Worm (Caenorhabditis elegans) whole organism, L2 larva: ENCODE measurements around the gene K06A1.2.
A peak's percentile ranks its signal among the peaks of the same experiment; 100 is the strongest.

Experiments used
- C34F6.9 ChIP-seq: fragments of 150-350 bp; optimal IDR thresholded peaks from 2 replicates; lab custom pipeline; 2014; ENCODE audit warnings: missing biosample characterization, missing genetic modification characterization
- F13H6.1 ChIP-seq: sonication (generic microtip); optimal IDR thresholded peaks from 2 replicates; lab custom pipeline; 2016; ENCODE audit warnings: missing genetic modification characterization, missing compliant biosample characterization
- R02D3.7 ChIP-seq: fragments of 150-350 bp; optimal IDR thresholded peaks from 2 replicates; lab custom pipeline; 2014; ENCODE audit warnings: missing biosample characterization, missing genetic modification characterization
- Y55F3AM.14 ChIP-seq: fragments of 200-800 bp; sonication (Bioruptor generic); optimal IDR thresholded peaks from 2 replicates; lab custom pipeline; 2018; ENCODE audit warnings: mild to moderate bottlenecking, missing genetic modification characterization, missing compliant biosample characterization
- ZK546.5 ChIP-seq: sonication (generic microtip); optimal IDR thresholded peaks from 2 replicates; lab custom pipeline; 2017; ENCODE audit warnings: missing biosample characterization, missing genetic modification characterization
- aly-2 ChIP-seq: fragments of 150-350 bp; optimal IDR thresholded peaks from 2 replicates; lab custom pipeline; 2014; ENCODE audit warnings: missing biosample characterization, missing genetic modification characterization
- ama-1 ChIP-seq: fragments of 150-350 bp; optimal IDR thresholded peaks from 2 replicates; lab custom pipeline; 2018; ENCODE audit warnings: inconsistent platforms
- blmp-1 ChIP-seq: sonication (generic microtip); optimal IDR thresholded peaks from 2 replicates; lab custom pipeline; 2017; ENCODE audit warnings: missing genetic modification characterization, mild to moderate bottlenecking, missing compliant biosample characterization, antibody characterized with exemption, moderate library complexity; ENCODE audit not compliant: insufficient read depth
- ceh-16 ChIP-seq: fragments of 150-350 bp; optimal IDR thresholded peaks from 2 replicates; lab custom pipeline; 2014; ENCODE audit warnings: missing biosample characterization, missing genetic modification characterization
- crh-2 ChIP-seq: sonication (generic microtip); optimal IDR thresholded peaks from 2 replicates; lab custom pipeline; 2017; ENCODE audit warnings: missing biosample characterization, missing genetic modification characterization
- dmd-4 ChIP-seq: sonication (generic microtip); optimal IDR thresholded peaks from 2 replicates; lab custom pipeline; 2017; ENCODE audit warnings: missing biosample characterization, missing genetic modification characterization
- elt-1 ChIP-seq: fragments of 150-350 bp; optimal IDR thresholded peaks from 2 replicates; lab custom pipeline; 2014; ENCODE audit warnings: missing biosample characterization, missing genetic modification characterization
- elt-3 ChIP-seq: sonication (generic microtip); optimal IDR thresholded peaks from 2 replicates; lab custom pipeline; 2017; ENCODE audit warnings: missing biosample characterization, missing genetic modification characterization
- fos-1 ChIP-seq: fragments of 150-350 bp; optimal IDR thresholded peaks from 2 replicates; lab custom pipeline; 2014; ENCODE audit warnings: missing biosample characterization, missing genetic modification characterization
- gmeb-1 ChIP-seq: fragments of 150-350 bp; optimal IDR thresholded peaks from 2 replicates; lab custom pipeline; 2014; ENCODE audit warnings: missing biosample characterization, missing genetic modification characterization
- lin-11 ChIP-seq: fragments of 150-350 bp; sonication (generic microtip); optimal IDR thresholded peaks from 2 replicates; lab custom pipeline; 2014; ENCODE audit warnings: missing biosample characterization, missing genetic modification characterization, inconsistent platforms, mixed read lengths
- lin-13 ChIP-seq: fragments of 150-350 bp; optimal IDR thresholded peaks from 2 replicates; lab custom pipeline; 2014; ENCODE audit warnings: missing biosample characterization, missing genetic modification reagents, missing genetic modification characterization
- lin-39 ChIP-seq: fragments of 150-350 bp; optimal IDR thresholded peaks from 2 replicates; lab custom pipeline; 2014; ENCODE audit warnings: missing biosample characterization, missing genetic modification reagents, missing genetic modification characterization
- lsy-2 ChIP-seq, 2 experiments: fragments of 150-350 bp in 1 of 2; sonication (generic microtip) in 1 of 2; optimal IDR thresholded peaks; 2 replicates each; lab custom pipeline; 2014 to 2017; ENCODE audit warnings: missing biosample characterization in 2 of 2, missing genetic modification characterization in 2 of 2
- mab-5 ChIP-seq: fragments of 150-350 bp; optimal IDR thresholded peaks from 2 replicates; lab custom pipeline; 2014; ENCODE audit warnings: missing biosample characterization, missing genetic modification characterization
- mbf-1 ChIP-seq: sonication (generic microtip); optimal IDR thresholded peaks from 2 replicates; lab custom pipeline; 2017; ENCODE audit warnings: missing biosample characterization, missing genetic modification characterization
- mdl-1 ChIP-seq, 2 experiments: fragments of 150-350 bp in 1 of 2; sonication (generic microtip) in 1 of 2; optimal IDR thresholded peaks; 2 replicates each; lab custom pipeline; 2017; ENCODE audit warnings: missing biosample characterization in 2 of 2, missing genetic modification characterization in 2 of 2
- nhr-10 ChIP-seq: sonication (generic microtip); optimal IDR thresholded peaks from 2 replicates; lab custom pipeline; 2017; ENCODE audit warnings: missing biosample characterization, missing genetic modification characterization
- nhr-12 ChIP-seq: fragments of 150-350 bp; optimal IDR thresholded peaks from 2 replicates; lab custom pipeline; 2014; ENCODE audit warnings: missing biosample characterization, missing genetic modification characterization
- nhr-129 ChIP-seq: fragments of 150-350 bp; optimal IDR thresholded peaks from 2 replicates; lab custom pipeline; 2014; ENCODE audit warnings: missing biosample characterization, missing genetic modification characterization
- nhr-21 ChIP-seq: fragments of 150-350 bp; optimal IDR thresholded peaks from 2 replicates; lab custom pipeline; 2014; ENCODE audit warnings: missing biosample characterization, missing genetic modification characterization
- nhr-23 ChIP-seq: fragments of 150-350 bp; optimal IDR thresholded peaks from 2 replicates; lab custom pipeline; 2014; ENCODE audit warnings: missing biosample characterization, missing genetic modification reagents, missing genetic modification characterization
- nhr-237 ChIP-seq: fragments of 150-350 bp; optimal IDR thresholded peaks from 2 replicates; lab custom pipeline; 2014; ENCODE audit warnings: missing biosample characterization, missing genetic modification characterization
- nhr-25 ChIP-seq: fragments of 150-350 bp; sonication (generic microtip); optimal IDR thresholded peaks from 3 replicates; lab custom pipeline; 2014; ENCODE audit warnings: missing biosample characterization, missing genetic modification characterization
- nhr-77 ChIP-seq: fragments of 150-350 bp; optimal IDR thresholded peaks from 2 replicates; lab custom pipeline; 2014; ENCODE audit warnings: missing biosample characterization, missing genetic modification characterization
- sem-4 ChIP-seq: fragments of 150-350 bp; optimal IDR thresholded peaks from 2 replicates; lab custom pipeline; 2014; ENCODE audit warnings: missing biosample characterization, missing genetic modification reagents, missing genetic modification characterization
- sma-9 ChIP-seq, 2 experiments: fragments of 150-350 bp in 1 of 2; sonication (generic microtip) in 1 of 2; optimal IDR thresholded peaks; 2 replicates each; lab custom pipeline; 2014 to 2016; ENCODE audit warnings: missing genetic modification characterization in 2 of 2, mild to moderate bottlenecking in 1 of 2, missing biosample characterization in 1 of 2, missing compliant biosample characterization in 1 of 2, missing genetic modification reagents in 1 of 2, moderate library complexity in 1 of 2
- snpc-4 ChIP-seq: fragments of 150-350 bp; optimal IDR thresholded peaks from 2 replicates; lab custom pipeline; 2014; ENCODE audit warnings: missing biosample characterization, missing genetic modification characterization
- unc-39 ChIP-seq: fragments of 150-350 bp; optimal IDR thresholded peaks from 2 replicates; lab custom pipeline; 2014; ENCODE audit warnings: missing biosample characterization, missing genetic modification characterization
- unc-55 ChIP-seq: fragments of 150-350 bp; sonication (generic microtip); optimal IDR thresholded peaks from 3 replicates; lab custom pipeline; 2014; ENCODE audit warnings: missing biosample characterization, missing genetic modification reagents, missing genetic modification characterization
- unc-62 ChIP-seq: fragments of 150-350 bp; optimal IDR thresholded peaks from 2 replicates; lab custom pipeline; 2014; ENCODE audit warnings: missing biosample characterization, missing genetic modification reagents, missing genetic modification characterization
- zag-1 ChIP-seq: fragments of 150-350 bp; optimal IDR thresholded peaks from 2 replicates; lab custom pipeline; 2014; ENCODE audit warnings: missing biosample characterization, missing genetic modification characterization
- ztf-1 ChIP-seq: fragments of 200-800 bp; sonication (Bioruptor generic); conservative IDR thresholded peaks from 2 replicates; pipeline ENCODE4 v1.3.6; 2022; ENCODE audit warnings: missing genetic modification characterization, missing compliant biosample characterization

K06A1.2 gene

DNA sequence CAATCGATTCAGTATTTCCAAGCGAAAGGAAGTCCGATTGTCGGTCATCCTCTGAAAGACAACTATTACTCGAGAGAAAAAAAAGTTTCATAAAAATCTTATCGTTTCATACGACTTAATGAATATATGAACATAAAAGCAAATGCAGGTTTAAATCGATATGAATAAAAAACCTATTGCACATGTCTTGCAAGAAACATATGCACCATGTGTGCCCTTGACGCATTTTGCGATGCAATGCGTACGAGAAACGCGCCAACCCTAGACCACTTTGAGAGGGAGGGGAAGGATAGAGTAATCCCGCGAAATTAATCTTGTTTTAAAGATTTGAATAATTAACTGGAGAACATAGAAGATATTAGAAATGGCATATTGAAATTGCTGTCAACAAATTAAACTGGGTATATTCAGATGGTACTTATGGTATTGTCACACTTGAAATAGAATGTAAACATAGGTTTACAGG, 9.6 kb downstream of the K06A1.2 start, which contains the start of gene atg-16.2:
atg-16.2 (minus strand) TSS at position 51 of the 466 bp plus-strand sequence.
- TF ChIP-seq C34F6.9 (tag; lab: Kevin White, UChicago) (peak; percentile 78), sma-9 (GFP tag; optimal IDR thresholded peaks at IDR 0.05; lab: Kevin White, UChicago) (peak; percentile 33), sma-9 (tag; optimal IDR thresholded peaks at IDR 0.05; lab: Kevin White, UChicago) (no peak), nhr-21 (tag; lab: Kevin White, UChicago) (peak; percentile 2), lin-13 (GFP tag; lab: Kevin White, UChicago) (peak; percentile 55), lsy-2 (tag; optimal IDR thresholded peaks at IDR 0.05; lab: Kevin White, UChicago) (peak in 1 of 2 experiments; percentile 76), gmeb-1 (tag; lab: Kevin White, UChicago) (no peak), mab-5 (tag; lab: Kevin White, UChicago) (peak; percentile 31), unc-55 (GFP tag; lab: Kevin White, UChicago) (peak; percentile 74), F13H6.1 (tag; lab: Kevin White, UChicago) (peak; percentile 30), R02D3.7 (tag; lab: Kevin White, UChicago) (no peak), ztf-1 (GFP tag; lab: Robert Waterston, UW) (no peak), crh-2 (tag; lab: Kevin White, UChicago) (peak; percentile 44), fos-1 (tag; lab: Kevin White, UChicago) (peak; percentile 8), mbf-1 (tag; lab: Kevin White, UChicago) (no peak), lin-11 (tag; lab: Kevin White, UChicago) (peak; percentile 9), nhr-129 (tag; lab: Kevin White, UChicago) (peak; percentile 79), snpc-4 (tag; lab: Kevin White, UChicago) (peak; percentile 14), ceh-16 (tag; lab: Kevin White, UChicago) (no peak)

- TF ChIP-seq crh-2 (tag; lab: Kevin White, UChicago), result no peak
- TF ChIP-seq gmeb-1 (tag; lab: Kevin White, UChicago), result no peak
- TF ChIP-seq blmp-1 (tag; lab: Kevin White, UChicago), result no peak
- TF ChIP-seq unc-55 (GFP tag; lab: Kevin White, UChicago), result no peak
- no peak for TF ChIP-seq fos-1 (tag; lab: Kevin White, UChicago)
- no peak for TF ChIP-seq nhr-23 (tag; lab: Kevin White, UChicago)
- TF ChIP-seq aly-2, result no peak
- no peak for TF ChIP-seq lsy-2 (tag; optimal IDR thresholded peaks at IDR 0.05; lab: Kevin White, UChicago)
- no peak for TF ChIP-seq snpc-4 (tag; lab: Kevin White, UChicago)
- no peak for TF ChIP-seq nhr-77
- TF ChIP-seq dmd-4 (tag; lab: Kevin White, UChicago), result no peak
- TF ChIP-seq ama-1 (lab: Kevin White, UChicago), result no peak
- no peak for TF ChIP-seq elt-3 (tag; lab: Kevin White, UChicago)
- TF ChIP-seq nhr-25 (tag; lab: Kevin White, UChicago), result no peak
- TF ChIP-seq nhr-10 (tag; lab: Kevin White, UChicago), result no peak
- no peak for TF ChIP-seq mab-5 (tag; lab: Kevin White, UChicago)
Observed at ce11 chrII:6454671-6455070, 10.9 kb downstream of the K06A1.2 start, which contains the start of gene aptf-1. aptf-1 (plus strand) TSS chrII:6454971.

- TF ChIP-seq ama-1 (lab: Kevin White, UChicago), result no peak
- TF ChIP-seq fos-1 (tag; lab: Kevin White, UChicago), result peak; percentile 56
- no peak for TF ChIP-seq gmeb-1 (tag; lab: Kevin White, UChicago)
- no peak for TF ChIP-seq mdl-1 (tag; optimal IDR thresholded peaks at IDR 0.05; lab: Kevin White, UChicago)
- TF ChIP-seq nhr-10 (tag; lab: Kevin White, UChicago), result no peak
- TF ChIP-seq sma-9 (GFP tag; optimal IDR thresholded peaks at IDR 0.05; lab: Kevin White, UChicago), result no peak
- TF ChIP-seq sma-9 (tag; optimal IDR thresholded peaks at IDR 0.05; lab: Kevin White, UChicago), result no peak
- TF ChIP-seq Y55F3AM.14 (GFP tag; lab: Kevin White, UChicago), result no peak
Observed at ce11 chrII:6469340-6469739, 25.5 kb downstream of the K06A1.2 start.

DNA sequence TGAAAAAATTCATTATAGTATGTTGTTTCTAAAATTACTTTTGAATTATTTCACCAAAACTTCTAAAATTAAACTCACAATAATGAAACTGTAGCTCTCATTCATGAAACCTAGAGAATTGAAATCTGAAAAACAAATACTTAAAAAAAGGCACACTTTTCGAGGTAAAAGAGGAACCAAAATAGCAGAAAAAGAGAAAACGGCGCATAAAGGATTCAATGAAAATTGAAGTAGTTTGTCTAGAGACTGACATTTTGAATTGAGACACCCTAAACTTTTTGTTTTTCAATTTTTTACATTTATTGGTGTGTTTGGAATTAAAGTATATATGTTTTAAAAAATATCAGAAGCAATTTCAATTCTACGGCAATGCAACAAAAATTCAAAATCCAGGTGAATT, 27.2 kb downstream of the K06A1.2 start, which contains the start of gene dgk-5:
dgk-5 (minus strand) TSS at position 101 of the 400 bp plus-strand sequence.
- TF ChIP-seq fos-1 (tag; lab: Kevin White, UChicago) (no peak), ztf-1 (GFP tag; lab: Robert Waterston, UW) (no peak), unc-39 (tag; lab: Kevin White, UChicago) (no peak), nhr-237 (tag; lab: Kevin White, UChicago) (no peak), elt-3 (tag; lab: Kevin White, UChicago) (no peak), F13H6.1 (tag; lab: Kevin White, UChicago) (no peak), nhr-10 (tag; lab: Kevin White, UChicago) (no peak), aly-2 (no peak), R02D3.7 (tag; lab: Kevin White, UChicago) (no peak), ZK546.5 (no peak), unc-62 (GFP tag; lab: Kevin White, UChicago) (no peak), elt-1 (tag; lab: Kevin White, UChicago) (no peak), sem-4 (no peak), zag-1 (tag; lab: Kevin White, UChicago) (no peak), mbf-1 (tag; lab: Kevin White, UChicago) (no peak), lin-39 (tag; lab: Kevin White, UChicago) (no peak), nhr-12 (tag; lab: Kevin White, UChicago) (no peak), sma-9 (GFP tag; optimal IDR thresholded peaks at IDR 0.05; lab: Kevin White, UChicago) (no peak), sma-9 (tag; optimal IDR thresholded peaks at IDR 0.05; lab: Kevin White, UChicago) (no peak)
